Fruit fly (Drosophila melanogaster) whole organism, embryonic: ENCODE data around the gene p24-1.
A peak's percentile ranks its signal among the peaks of the same experiment; 100 is the strongest.

Source experiments
- ATbp ChIP-seq: fragments of 200-800 bp; sonication (Bioruptor generic); optimal IDR thresholded peaks from 2 replicates; lab custom pipeline; 2017; ENCODE audit warnings: missing biosample characterization, mild to moderate bottlenecking, missing genetic modification characterization, missing genetic modification reagents
- Atf3 ChIP-seq: fragments of 200-800 bp; sonication (Bioruptor generic); optimal IDR thresholded peaks from 3 replicates; lab custom pipeline; 2016; ENCODE audit warnings: missing biosample characterization, missing genetic modification characterization
- B-H2 ChIP-seq: fragments of 200-800 bp; sonication (Bioruptor generic); optimal IDR thresholded peaks from 2 replicates; lab custom pipeline; 2018; ENCODE audit warnings: missing biosample characterization, mild to moderate bottlenecking, missing genetic modification characterization
- C15 ChIP-seq: fragments of 200-800 bp; sonication (Bioruptor generic); IDR thresholded peaks from 3 replicates; pipeline ENCODE4 v1.3.6; 2022; ENCODE audit warnings: missing biosample characterization, missing genetic modification characterization
- CG1024 ChIP-seq: fragments of 200-800 bp; sonication (Bioruptor generic); IDR thresholded peaks from 2 replicates; pipeline ENCODE4 v1.3.6; 2022; ENCODE audit warnings: missing biosample characterization, missing genetic modification characterization
- CG11456 ChIP-seq: fragments of 200-800 bp; sonication (Bioruptor generic); IDR thresholded peaks from 3 replicates; pipeline ENCODE4 v1.3.6; 2022; ENCODE audit warnings: missing biosample characterization, missing genetic modification characterization
- CG12236 ChIP-seq: fragments of 200-800 bp; sonication (Bioruptor generic); optimal IDR thresholded peaks from 2 replicates; lab custom pipeline; 2016; ENCODE audit warnings: missing biosample characterization, missing genetic modification characterization
- CG12391 ChIP-seq: fragments of 200-800 bp; sonication (Bioruptor generic); optimal IDR thresholded peaks from 3 replicates; lab custom pipeline; 2018; ENCODE audit warnings: missing biosample characterization, mild to moderate bottlenecking, missing genetic modification characterization, moderate library complexity
- CG12659 ChIP-seq: fragments of 200-800 bp; sonication (Bioruptor generic); optimal IDR thresholded peaks from 3 replicates; lab custom pipeline; 2017; ENCODE audit warnings: mild to moderate bottlenecking, missing biosample characterization, missing genetic modification reagents, missing genetic modification characterization
- CG13296 ChIP-seq: fragments of 200-800 bp; sonication (Bioruptor generic); optimal IDR thresholded peaks from 3 replicates; lab custom pipeline; 2018; ENCODE audit warnings: missing biosample characterization, mild to moderate bottlenecking, missing genetic modification characterization
- CG13624 ChIP-seq: fragments of 200-800 bp; sonication (Bioruptor generic); optimal IDR thresholded peaks from 2 replicates; lab custom pipeline; 2016; ENCODE audit warnings: missing biosample characterization, missing genetic modification characterization
- CG13894 ChIP-seq: fragments of 200-800 bp; sonication (Bioruptor generic); optimal IDR thresholded peaks from 3 replicates; lab custom pipeline; 2018; ENCODE audit warnings: missing biosample characterization, mild to moderate bottlenecking, missing genetic modification characterization, moderate library complexity
- CG14710 ChIP-seq: fragments of 200-800 bp; sonication (Bioruptor generic); optimal IDR thresholded peaks from 3 replicates; lab custom pipeline; 2019; ENCODE audit warnings: missing biosample characterization, mild to moderate bottlenecking, missing genetic modification characterization, moderate library complexity
- CG1529 ChIP-seq: fragments of 200-800 bp; sonication (Bioruptor generic); optimal IDR thresholded peaks from 3 replicates; lab custom pipeline; 2018; ENCODE audit warnings: missing biosample characterization, missing genetic modification characterization
- CG16815 ChIP-seq: fragments of 200-800 bp; sonication (Bioruptor generic); optimal IDR thresholded peaks from 3 replicates; lab custom pipeline; 2017; ENCODE audit warnings: missing biosample characterization, mild to moderate bottlenecking, missing genetic modification characterization
- CG17186 ChIP-seq: fragments of 200-800 bp; sonication (Bioruptor generic); optimal IDR thresholded peaks from 3 replicates; lab custom pipeline; 2017; ENCODE audit warnings: missing biosample characterization, missing genetic modification reagents, missing genetic modification characterization
- CG1792 ChIP-seq: fragments of 200-800 bp; sonication (Bioruptor generic); optimal IDR thresholded peaks from 2 replicates; lab custom pipeline; 2016; ENCODE audit warnings: missing biosample characterization, missing genetic modification characterization
- CG18619 ChIP-seq: fragments of 200-800 bp; sonication (Bioruptor generic); optimal IDR thresholded peaks from 3 replicates; lab custom pipeline; 2017; ENCODE audit warnings: missing biosample characterization, mild to moderate bottlenecking, missing genetic modification characterization
- CG32767 ChIP-seq: fragments of 200-800 bp; sonication (Bioruptor generic); IDR thresholded peaks from 2 replicates; pipeline ENCODE4 v1.3.6; 2022; ENCODE audit warnings: missing biosample characterization, missing genetic modification characterization
- CG7963 ChIP-seq: fragments of 200-800 bp; sonication (Bioruptor generic); IDR thresholded peaks from 3 replicates; pipeline ENCODE4 v1.3.6; 2022; ENCODE audit warnings: missing biosample characterization, missing genetic modification characterization; ENCODE audit not compliant: partially characterized antibody
- CG8924 ChIP-seq: fragments of 200-800 bp; optimal IDR thresholded peaks from 3 replicates; lab custom pipeline; 2019; ENCODE audit warnings: missing biosample characterization, mild to moderate bottlenecking, missing genetic modification characterization, moderate library complexity
- CG9797 ChIP-seq: fragments of 200-800 bp; sonication (Bioruptor generic); optimal IDR thresholded peaks from 3 replicates; lab custom pipeline; 2018; ENCODE audit warnings: missing biosample characterization, mild to moderate bottlenecking, missing genetic modification characterization
- D19B ChIP-seq: fragments of 200-800 bp; sonication (Bioruptor generic); optimal IDR thresholded peaks from 2 replicates; lab custom pipeline; 2017; ENCODE audit warnings: missing biosample characterization, mild to moderate bottlenecking, missing genetic modification characterization
- Dll ChIP-seq: fragments of 200-800 bp; sonication (Bioruptor generic); IDR thresholded peaks from 4 replicates; pipeline ENCODE4 v1.3.6; 2022; ENCODE audit warnings: missing biosample characterization, missing genetic modification characterization; ENCODE audit not compliant: partially characterized antibody
- Drgx ChIP-seq: fragments of 200-800 bp; sonication (Bioruptor generic); IDR thresholded peaks from 2 replicates; pipeline ENCODE4 v1.3.6; 2022; ENCODE audit warnings: missing biosample characterization, missing genetic modification characterization
- Fer1 ChIP-seq: fragments of 200-800 bp; sonication (Bioruptor generic); optimal IDR thresholded peaks from 2 replicates; lab custom pipeline; 2017; ENCODE audit warnings: missing biosample characterization, mild to moderate bottlenecking, missing genetic modification characterization
- HLHmδ ChIP-seq: fragments of 200-800 bp; sonication (Bioruptor generic); optimal IDR thresholded peaks from 2 replicates; lab custom pipeline; 2018; ENCODE audit warnings: missing biosample characterization, mild to moderate bottlenecking, missing genetic modification characterization, moderate library complexity
- ara ChIP-seq: fragments of 200-800 bp; sonication (Bioruptor generic); IDR thresholded peaks from 2 replicates; pipeline ENCODE4 v1.3.6; 2022; ENCODE audit warnings: missing biosample characterization, missing genetic modification characterization
- ash1 ChIP-seq: fragments of 200-800 bp; sonication (Bioruptor generic); optimal IDR thresholded peaks from 2 replicates; lab custom pipeline; 2018; ENCODE audit warnings: missing biosample characterization, mild to moderate bottlenecking, missing genetic modification characterization
- bbx ChIP-seq: fragments of 200-800 bp; sonication (Bioruptor generic); IDR thresholded peaks from 2 replicates; pipeline ENCODE4 v1.3.6; 2022; ENCODE audit warnings: missing biosample characterization, missing genetic modification characterization; ENCODE audit not compliant: partially characterized antibody
- cad ChIP-seq: fragments of >200 bp; optimal IDR thresholded peaks from 2 replicates; lab custom pipeline; 2017; ENCODE audit warnings: missing biosample characterization, missing genetic modification characterization
- chn ChIP-seq: fragments of 200-800 bp; sonication (Bioruptor generic); optimal IDR thresholded peaks from 2 replicates; lab custom pipeline; 2016; ENCODE audit warnings: missing biosample characterization, missing genetic modification characterization
- ci ChIP-seq: fragments of 200-800 bp; sonication (Bioruptor generic); IDR thresholded peaks from 3 replicates; pipeline ENCODE4 v1.3.6; 2022; ENCODE audit warnings: missing biosample characterization, missing genetic modification characterization
- dati ChIP-seq: fragments of 200-800 bp; sonication (Bioruptor generic); IDR thresholded peaks from 2 replicates; pipeline ENCODE4 v1.3.6; 2022; ENCODE audit warnings: missing biosample characterization, missing genetic modification characterization
- ems ChIP-seq: fragments of 200-800 bp; sonication (Bioruptor generic); optimal IDR thresholded peaks from 3 replicates; lab custom pipeline; 2016; ENCODE audit warnings: missing biosample characterization, missing genetic modification characterization
- esg ChIP-seq: fragments of 200-800 bp; sonication (Bioruptor generic); conservative IDR thresholded peaks from 2 replicates; pipeline ENCODE4 v1.3.6; 2022; ENCODE audit warnings: missing biosample characterization, missing genetic modification characterization
- fd102C ChIP-seq: fragments of 200-800 bp; sonication (Bioruptor generic); optimal IDR thresholded peaks from 2 replicates; lab custom pipeline; 2018; ENCODE audit warnings: missing biosample characterization, mild to moderate bottlenecking, missing genetic modification characterization, moderate library complexity
- ind ChIP-seq: fragments of 200-800 bp; sonication (Bioruptor generic); optimal IDR thresholded peaks from 3 replicates; lab custom pipeline; 2016; ENCODE audit warnings: missing biosample characterization, missing genetic modification characterization
- kah ChIP-seq: fragments of 200-800 bp; sonication (Bioruptor generic); optimal IDR thresholded peaks from 2 replicates; lab custom pipeline; 2018; ENCODE audit warnings: missing biosample characterization, mild to moderate bottlenecking, missing genetic modification characterization
- knrl ChIP-seq: fragments of 200-800 bp; sonication (Bioruptor generic); IDR thresholded peaks from 3 replicates; pipeline ENCODE4 v1.3.6; 2022; ENCODE audit warnings: missing biosample characterization, missing genetic modification characterization; ENCODE audit not compliant: partially characterized antibody
- lola ChIP-seq, 3 experiments: fragments of >200 bp in 2 of 3; fragments of 200-800 bp in 1 of 3; sonication (Bioruptor generic) in 1 of 3; optimal IDR thresholded peaks; 2 replicates each; lab custom pipeline; 2017 to 2019; ENCODE audit warnings: missing biosample characterization in 3 of 3, missing genetic modification characterization in 3 of 3, mild to moderate bottlenecking in 1 of 3, moderate library complexity in 1 of 3
- odd ChIP-seq: fragments of 200-800 bp; sonication (Bioruptor generic); optimal IDR thresholded peaks from 2 replicates; lab custom pipeline; 2017; ENCODE audit warnings: missing biosample characterization, mild to moderate bottlenecking, missing genetic modification characterization
- org-1 ChIP-seq: fragments of 200-800 bp; sonication (Bioruptor generic); optimal IDR thresholded peaks from 2 replicates; lab custom pipeline; 2017; ENCODE audit warnings: missing biosample characterization, missing genetic modification characterization
- pfk ChIP-seq: fragments of 200-800 bp; sonication (Bioruptor generic); optimal IDR thresholded peaks from 2 replicates; lab custom pipeline; 2018; ENCODE audit warnings: missing biosample characterization, mild to moderate bottlenecking, missing genetic modification characterization, moderate library complexity
- rib ChIP-seq: fragments of 200-800 bp; sonication (Bioruptor generic); IDR thresholded peaks from 2 replicates; pipeline ENCODE4 v1.3.6; 2022; ENCODE audit warnings: missing biosample characterization, missing genetic modification characterization
- shn ChIP-seq: fragments of 200-800 bp; sonication (Bioruptor generic); optimal IDR thresholded peaks from 3 replicates; lab custom pipeline; 2016; ENCODE audit warnings: missing biosample characterization, missing genetic modification characterization
- sisA ChIP-seq: fragments of 200-800 bp; sonication (Bioruptor generic); IDR thresholded peaks from 2 replicates; pipeline ENCODE4 v1.3.6; 2022; ENCODE audit warnings: missing biosample characterization, missing genetic modification characterization
- stc ChIP-seq: fragments of 200-800 bp; sonication (Bioruptor generic); IDR thresholded peaks from 2 replicates; pipeline ENCODE4 v1.3.6; 2022; ENCODE audit warnings: missing biosample characterization, missing genetic modification characterization
- yki ChIP-seq: fragments of >200 bp; optimal IDR thresholded peaks from 3 replicates; lab custom pipeline; 2018

The p24-1 gene

dm6 chrX:11818047-11818766 lies 34.1 kb downstream of the p24-1 start (continued):
- TF ChIP-seq CG13296: peak; percentile 90
- TF ChIP-seq B-H2: peak; percentile 69
- TF ChIP-seq knrl: peak; percentile 57; the same call in 2 of the 3 replicates
- peak; percentile 16 for TF ChIP-seq CG9797 (GFP tag; lab: Kevin White, UChicago)
- TF ChIP-seq D19B (GFP tag; lab: Kevin White, UChicago): peak; percentile 68
- TF ChIP-seq esg (GFP tag; lab: Robert Waterston, UW): peak; percentile 92
- peak; percentile 47; the same call in 1 of the 4 replicates for TF ChIP-seq Dll
- peak; percentile 70 for TF ChIP-seq CG17186
- TF ChIP-seq odd: peak; percentile 91
- peak; percentile 88 for TF ChIP-seq CG16815 (GFP tag; lab: Kevin White, UChicago)
- TF ChIP-seq ash1 (GFP tag; lab: Kevin White, UChicago): no peak
- peak; percentile 95 for TF ChIP-seq ATbp (GFP tag; lab: Kevin White, UChicago)
- TF ChIP-seq CG1024 (GFP tag; lab: Robert Waterston, UW): peak; percentile 88
- TF ChIP-seq CG32767 (GFP tag; lab: Robert Waterston, UW): peak; percentile 95
- peak; percentile 94 for TF ChIP-seq org-1
- peak; percentile 84 for TF ChIP-seq CG1792
- TF ChIP-seq kah (GFP tag; lab: Kevin White, UChicago): peak; percentile 80
- peak; percentile 96 for TF ChIP-seq CG8924
- peak in 1 of 3 experiments; percentile 90 for TF ChIP-seq lola (GFP tag; optimal IDR thresholded peaks at IDR 0.05; lab: Kevin White, UChicago)
- peak; percentile 92 for TF ChIP-seq CG1529 (GFP tag; lab: Kevin White, UChicago)
- TF ChIP-seq cad (GFP tag; lab: Kevin White, UChicago): no peak
- TF ChIP-seq CG14710 (tag; lab: Kevin White, UChicago): peak; percentile 91
- peak; percentile 83; the same call in 2 of the 3 replicates for TF ChIP-seq C15
- TF ChIP-seq CG12659 (GFP tag; lab: Kevin White, UChicago): peak; percentile 95
- TF ChIP-seq ind (GFP tag; lab: Kevin White, UChicago): peak; percentile 94
- TF ChIP-seq rib (GFP tag; lab: Robert Waterston, UW): peak; percentile 79
- peak; percentile 88 for TF ChIP-seq CG11456 (GFP tag; lab: Robert Waterston, UW)
- peak; percentile 36; the same call in 1 of the 2 replicates for TF ChIP-seq bbx (GFP tag; lab: Robert Waterston, UW)
- peak; percentile 93 for TF ChIP-seq sisA (GFP tag; lab: Robert Waterston, UW)
- TF ChIP-seq pfk (GFP tag; lab: Kevin White, UChicago): peak; percentile 98
- peak; percentile 96 for TF ChIP-seq ems (GFP tag; lab: Kevin White, UChicago)
- TF ChIP-seq CG12391 (tag; lab: Kevin White, UChicago): peak; percentile 96
- TF ChIP-seq yki (lab: Kevin White, UChicago): no peak
- TF ChIP-seq CG7963 (GFP tag; lab: Robert Waterston, UW): 0 out of 3 replicates have a peak, but pooled peaks have one; percentile 19
- peak; percentile 97 for TF ChIP-seq chn (GFP tag; lab: Kevin White, UChicago)
- peak; percentile 95 for TF ChIP-seq shn (GFP tag; lab: Kevin White, UChicago)
- TF ChIP-seq ara: peak; percentile 93
- TF ChIP-seq Drgx (GFP tag; lab: Robert Waterston, UW): peak; percentile 98
- TF ChIP-seq dati (GFP tag; lab: Robert Waterston, UW): peak; percentile 81
- TF ChIP-seq CG12236 (GFP tag; lab: Kevin White, UChicago): peak; percentile 93
- peak; percentile 93 for TF ChIP-seq Atf3 (GFP tag; lab: Kevin White, UChicago)
- TF ChIP-seq CG13894: peak; percentile 80
- peak; percentile 97 for TF ChIP-seq stc (GFP tag; lab: Robert Waterston, UW)
- peak; percentile 98 for TF ChIP-seq ci
- TF ChIP-seq fd102C (GFP tag; lab: Kevin White, UChicago): peak; percentile 70
- peak; percentile 91 for TF ChIP-seq CG13624
- TF ChIP-seq HLHmδ (GFP tag; lab: Kevin White, UChicago): no peak
- TF ChIP-seq CG18619 (GFP tag; lab: Kevin White, UChicago): peak; percentile 91
- peak; percentile 95 for TF ChIP-seq Fer1 (GFP tag; lab: Kevin White, UChicago)
